Fruit fly (Drosophila melanogaster): ENCODE results near the gene Hipk.

Gene Hipk

dm6 chr3L:589290-590281, 46.7 kb downstream of the Hipk start (continued):
- peak; percentile 85 for TF ChIP-seq CG2889 (GFP tag; IDR thresholded peaks at IDR 0.05)
- peak; percentile 83 for TF ChIP-seq CG11504 (tag; optimal IDR thresholded peaks at IDR 0.05)
- TF ChIP-seq Dfd (GFP tag; optimal IDR thresholded peaks at IDR 0.05), result no peak
- no peak for TF ChIP-seq cad (GFP tag; optimal IDR thresholded peaks at IDR 0.05)
- TF ChIP-seq CG10147 (GFP tag; optimal IDR thresholded peaks at IDR 0.05), result peak; percentile 78
- peak; percentile 91 for TF ChIP-seq ranshi (GFP tag; IDR thresholded peaks at IDR 0.05)
- TF ChIP-seq CG6813 (GFP tag; optimal IDR thresholded peaks at IDR 0.05), result peak; percentile 90
- TF ChIP-seq CG8290 (GFP tag; optimal IDR thresholded peaks at IDR 0.05), result peak; percentile 81
- TF ChIP-seq CG8290 (tag; optimal IDR thresholded peaks at IDR 0.05), result peak; percentile 25 to 98
- peak; percentile 76 for TF ChIP-seq Nf-YC (tag; optimal IDR thresholded peaks at IDR 0.05)
- TF ChIP-seq grn (GFP tag; optimal IDR thresholded peaks at IDR 0.05), result no peak
- peak; percentile 78 for TF ChIP-seq CG17385 (GFP tag; optimal IDR thresholded peaks at IDR 0.05)
- TF ChIP-seq sim (GFP tag; IDR thresholded peaks at IDR 0.05), result peak; percentile 83
- peak; percentile 93 for TF ChIP-seq lab (GFP tag; optimal IDR thresholded peaks at IDR 0.05)
- peak; percentile 81 for TF ChIP-seq emc (GFP tag; optimal IDR thresholded peaks at IDR 0.05)
- TF ChIP-seq kni (GFP tag; optimal IDR thresholded peaks at IDR 0.05), result peak; percentile 69
- no peak for TF ChIP-seq CG14860 (GFP tag; IDR thresholded peaks at IDR 0.05; ENCODE audit: partially characterized antibody)
- no peak for TF ChIP-seq Dip2 (GFP tag; IDR thresholded peaks at IDR 0.05)
- peak; percentile 95 for TF ChIP-seq CG9932 (GFP tag; IDR thresholded peaks at IDR 0.05)
- peak; percentile 98 for TF ChIP-seq sens (GFP tag)
- TF ChIP-seq Sry-β (GFP tag; optimal IDR thresholded peaks at IDR 0.05), result peak; percentile 7
- TF ChIP-seq HLH54F (GFP tag; optimal IDR thresholded peaks at IDR 0.05), result peak; percentile 91
- peak; percentile 91 for TF ChIP-seq CG34422 (GFP tag; IDR thresholded peaks at IDR 0.05)
- TF ChIP-seq CG3163 (GFP tag; optimal IDR thresholded peaks at IDR 0.05), result peak; percentile 70
- TF ChIP-seq PHDP (tag; optimal IDR thresholded peaks at IDR 0.05), result peak; percentile 86
- peak; percentile 8 for TF ChIP-seq pzg (GFP tag; optimal IDR thresholded peaks at IDR 0.05)
- TF ChIP-seq CG4820 (GFP tag; optimal IDR thresholded peaks at IDR 0.05), result peak; percentile 87
- TF ChIP-seq HmgZ (tag; optimal IDR thresholded peaks at IDR 0.05), result peak; percentile 88
- peak; percentile 98 for TF ChIP-seq zf30C (GFP tag; optimal IDR thresholded peaks at IDR 0.05)
- TF ChIP-seq exex (tag; optimal IDR thresholded peaks at IDR 0.05), result no peak
- peak; percentile 89 for TF ChIP-seq gcm (GFP tag; optimal IDR thresholded peaks at IDR 0.05)
- TF ChIP-seq CG8089 (GFP tag; optimal IDR thresholded peaks at IDR 0.05), result peak; percentile 85
- peak; percentile 88 for TF ChIP-seq Atf3 (GFP tag; optimal IDR thresholded peaks at IDR 0.05)
- peak; percentile 61; the same call in 1 of the 2 replicates for TF ChIP-seq dimm (GFP tag; IDR thresholded peaks at IDR 0.05)
- TF ChIP-seq CG5953 (GFP tag; IDR thresholded peaks at IDR 0.05), result peak; percentile 85
- peak; percentile 92 for TF ChIP-seq H2.0 (GFP tag; IDR thresholded peaks at IDR 0.05)
- TF ChIP-seq CG10267 (tag; optimal IDR thresholded peaks at IDR 0.05), result peak; percentile 79
- TF ChIP-seq CG16815 (GFP tag; optimal IDR thresholded peaks at IDR 0.05), result peak; percentile 91
- peak; percentile 79 for TF ChIP-seq bowl (GFP tag; IDR thresholded peaks at IDR 0.05)
- TF ChIP-seq chn (GFP tag; optimal IDR thresholded peaks at IDR 0.05), result peak; percentile 93
- TF ChIP-seq nau (GFP tag; optimal IDR thresholded peaks at IDR 0.05), result no peak
- peak; percentile 87 for TF ChIP-seq CG3065 (GFP tag; optimal IDR thresholded peaks at IDR 0.05)
- no peak for TF ChIP-seq unc-4 (GFP tag; IDR thresholded peaks at IDR 0.05; ENCODE audit: partially characterized antibody)
- peak; percentile 88 for TF ChIP-seq CG33557 (GFP tag; optimal IDR thresholded peaks at IDR 0.05)
- TF ChIP-seq ro (GFP tag; IDR thresholded peaks at IDR 0.05), result peak; percentile 79
- peak; percentile 77 for TF ChIP-seq CG17361 (GFP tag; IDR thresholded peaks at IDR 0.05)
- TF ChIP-seq Nf-YA (GFP tag; IDR thresholded peaks at IDR 0.05), result peak; percentile 75
- TF ChIP-seq tgo (GFP tag; IDR thresholded peaks at IDR 0.05), result peak; percentile 90
- TF ChIP-seq CG16779 (GFP tag; IDR thresholded peaks at IDR 0.05), result peak; percentile 92

All from whole organism, embryonic.